Worm (Caenorhabditis elegans) whole organism, young adult: ENCODE results near the gene cyp-35C1.
A peak's percentile ranks its signal among the peaks of the same experiment; 100 is the strongest.

Source experiments
- F23B12.7 ChIP-seq: sonication (generic microtip); optimal IDR thresholded peaks from 2 replicates; lab custom pipeline; 2017; ENCODE audit warnings: missing genetic modification characterization, mild to moderate bottlenecking, missing compliant biosample characterization, antibody characterized with exemption, moderate library complexity; ENCODE audit not compliant: insufficient read depth
- K11D2.4 ChIP-seq: fragments of 200-800 bp; sonication (Bioruptor generic); IDR thresholded peaks from 2 replicates; pipeline ENCODE4 v1.3.6; 2022; ENCODE audit warnings: missing genetic modification reagents, missing genetic modification characterization, missing compliant biosample characterization
- T07F8.4 ChIP-seq: sonication (generic microtip); optimal IDR thresholded peaks from 2 replicates; lab custom pipeline; 2016; ENCODE audit warnings: mild to moderate bottlenecking, missing genetic modification characterization, moderate library complexity, missing compliant biosample characterization
- aptf-2 ChIP-seq: fragments of 200-800 bp; sonication (Bioruptor generic); conservative IDR thresholded peaks from 2 replicates; pipeline ENCODE4 v1.3.6; 2022; ENCODE audit warnings: missing genetic modification reagents, missing genetic modification characterization, missing compliant biosample characterization
- dpl-1 ChIP-seq: fragments of 150-350 bp; optimal IDR thresholded peaks from 2 replicates; lab custom pipeline; 2014; ENCODE audit warnings: missing biosample characterization, missing genetic modification reagents, missing genetic modification characterization
- egl-44 ChIP-seq: fragments of 200-800 bp; sonication (Bioruptor generic); IDR thresholded peaks from 2 replicates; pipeline ENCODE4 v1.3.6; 2022; ENCODE audit warnings: missing genetic modification reagents, missing genetic modification characterization, missing compliant biosample characterization
- ets-4 ChIP-seq: fragments of 200-800 bp; sonication (Bioruptor generic); optimal IDR thresholded peaks from 2 replicates; lab custom pipeline; 2018; ENCODE audit warnings: mild to moderate bottlenecking, missing genetic modification characterization, missing compliant biosample characterization
- him-1 ChIP-seq: sonication (generic microtip); optimal IDR thresholded peaks from 2 replicates; lab custom pipeline; 2016; ENCODE audit warnings: missing genotype, missing genetic modification reagents, missing genetic modification characterization, missing compliant biosample characterization
- mel-28 ChIP-seq: sonication (generic microtip); optimal IDR thresholded peaks from 2 replicates; lab custom pipeline; 2016; ENCODE audit warnings: borderline replicate concordance, mild to moderate bottlenecking, missing genetic modification characterization, missing compliant biosample characterization
- pha-4 ChIP-seq: fragments of 150-350 bp; sonication (generic microtip); optimal IDR thresholded peaks from 2 replicates; lab custom pipeline; 2014; ENCODE audit warnings: missing biosample characterization, missing genetic modification reagents, missing genetic modification characterization
- sptf-2 ChIP-seq: fragments of 200-800 bp; sonication (Bioruptor generic); optimal IDR thresholded peaks from 2 replicates; lab custom pipeline; 2018; ENCODE audit warnings: mild to moderate bottlenecking, missing genetic modification characterization, missing compliant biosample characterization
- unc-62 ChIP-seq: fragments of 150-350 bp; optimal IDR thresholded peaks from 2 replicates; lab custom pipeline; 2014; ENCODE audit warnings: missing biosample characterization, missing genetic modification reagents, missing genetic modification characterization

DNA sequence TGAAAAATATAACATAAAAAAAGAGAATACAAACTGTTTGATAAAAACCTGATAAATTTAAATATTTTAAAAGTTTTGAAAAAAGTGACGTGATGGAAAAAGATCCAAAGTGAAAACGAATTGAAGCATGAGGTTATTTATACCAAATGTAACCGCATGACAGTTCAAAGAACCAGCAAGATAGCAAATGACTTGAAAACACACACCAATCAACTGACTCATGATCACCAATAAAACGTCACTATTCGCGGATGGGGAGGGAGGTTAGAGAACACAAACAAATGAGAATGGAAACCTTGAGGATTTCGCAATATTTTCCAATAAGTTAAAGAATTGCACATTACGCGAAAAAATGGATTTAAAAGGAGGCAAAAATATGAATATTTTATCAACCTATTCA is 11.1 kb upstream of the cyp-35C1 start, which contains the start of gene C06B3.7:
- TF ChIP-seq T07F8.4 (tag; lab: Kevin White, UChicago), result no peak
- TF ChIP-seq dpl-1 (GFP tag; lab: Kevin White, UChicago), result no peak
- peak; percentile 45; the same call in 1 of the 2 replicates for TF ChIP-seq K11D2.4 (GFP tag; lab: Robert Waterston, UW)
- TF ChIP-seq F23B12.7 (tag; lab: Kevin White, UChicago), result peak; percentile 14
- TF ChIP-seq mel-28 (tag; lab: Kevin White, UChicago), result no peak
- no peak for TF ChIP-seq him-1 (tag; lab: Kevin White, UChicago)
- TF ChIP-seq egl-44 (GFP tag; lab: Robert Waterston, UW), result peak; percentile 37; the same call in 1 of the 2 replicates
- no peak for TF ChIP-seq ets-4 (GFP tag; lab: Kevin White, UChicago)
- TF ChIP-seq unc-62 (GFP tag; lab: Kevin White, UChicago), result peak; percentile 62
- TF ChIP-seq aptf-2 (GFP tag; lab: Robert Waterston, UW), result no peak
- TF ChIP-seq sptf-2 (GFP tag; lab: Kevin White, UChicago), result no peak
- TF ChIP-seq pha-4 (tag; lab: Kevin White, UChicago), result peak; percentile 91
